Worm (Caenorhabditis elegans) whole organism, L3 larva: ENCODE data around the gene pssy-1.

ENCODE experiments used
- R02D3.7 ChIP-seq: fragments of 150-350 bp; optimal IDR thresholded peaks from 2 replicates; lab custom pipeline; 2014; ENCODE audit warnings: missing biosample characterization, missing genetic modification characterization
- ZK546.5 ChIP-seq: sonication (generic microtip); optimal IDR thresholded peaks from 2 replicates; lab custom pipeline; 2017; ENCODE audit warnings: missing biosample characterization, missing genetic modification characterization
- aly-2 ChIP-seq: fragments of 150-350 bp; optimal IDR thresholded peaks from 2 replicates; lab custom pipeline; 2014; ENCODE audit warnings: missing biosample characterization, missing genetic modification characterization
- ama-1 ChIP-seq: fragments of 150-350 bp; optimal IDR thresholded peaks from 2 replicates; lab custom pipeline; 2018
- ceh-16 ChIP-seq: sonication (generic microtip); optimal IDR thresholded peaks from 2 replicates; lab custom pipeline; 2017; ENCODE audit warnings: missing biosample characterization, missing genetic modification characterization
- ceh-28 ChIP-seq: fragments of 150-350 bp; optimal IDR thresholded peaks from 2 replicates; lab custom pipeline; 2014; ENCODE audit warnings: missing biosample characterization, missing genetic modification reagents, missing genetic modification characterization
- ceh-9 ChIP-seq: sonication (generic microtip); optimal IDR thresholded peaks from 2 replicates; lab custom pipeline; 2018; ENCODE audit warnings: missing biosample characterization, missing genetic modification characterization
- daf-12 ChIP-seq: fragments of 150-350 bp; optimal IDR thresholded peaks from 2 replicates; lab custom pipeline; 2014; ENCODE audit warnings: missing biosample characterization, missing genetic modification reagents, missing genetic modification characterization
- egl-27 ChIP-seq: sonication (generic microtip); optimal IDR thresholded peaks from 4 replicates; lab custom pipeline; 2017; ENCODE audit warnings: missing biosample characterization, missing genetic modification reagents, missing genetic modification characterization
- egl-5 ChIP-seq: fragments of 150-350 bp; optimal IDR thresholded peaks from 2 replicates; lab custom pipeline; 2017; ENCODE audit warnings: missing biosample characterization, missing genetic modification reagents, missing genetic modification characterization, inconsistent platforms
- elt-1 ChIP-seq: fragments of 150-350 bp; optimal IDR thresholded peaks from 2 replicates; lab custom pipeline; 2014; ENCODE audit warnings: missing biosample characterization, missing genetic modification characterization
- elt-2 ChIP-seq: sonication (generic microtip); optimal IDR thresholded peaks from 2 replicates; lab custom pipeline; 2016; ENCODE audit warnings: missing genetic modification reagents, mild to moderate bottlenecking, missing genetic modification characterization, missing compliant biosample characterization
- elt-3 ChIP-seq, 3 experiments: fragments of 150-350 bp in 1 of 3; sonication (generic microtip) in 2 of 3; optimal IDR thresholded peaks; 2 replicates in 2 of 3; 4 replicates in 1 of 3; lab custom pipeline; 2014 to 2017; ENCODE audit warnings: missing biosample characterization in 3 of 3, missing genetic modification characterization in 3 of 3
- eor-1 ChIP-seq, 2 experiments: fragments of 150-350 bp; optimal IDR thresholded peaks; 2 replicates each; lab custom pipeline; 2014 to 2018; ENCODE audit warnings: missing biosample characterization in 2 of 2, missing genetic modification characterization in 2 of 2
- fkh-10 ChIP-seq: sonication (generic microtip); optimal IDR thresholded peaks from 2 replicates; lab custom pipeline; 2017; ENCODE audit warnings: missing biosample characterization, missing genetic modification reagents, missing genetic modification characterization
- fkh-2 ChIP-seq: fragments of 150-350 bp; optimal IDR thresholded peaks from 2 replicates; lab custom pipeline; 2014; ENCODE audit warnings: missing biosample characterization, missing genetic modification reagents, missing genetic modification characterization
- fos-1 ChIP-seq: fragments of 150-350 bp; optimal IDR thresholded peaks from 2 replicates; lab custom pipeline; 2014; ENCODE audit warnings: missing biosample characterization, missing genetic modification characterization
- hmg-11 ChIP-seq: sonication (generic microtip); optimal IDR thresholded peaks from 2 replicates; lab custom pipeline; 2016; ENCODE audit warnings: missing genetic modification characterization, missing compliant biosample characterization
- jun-1 ChIP-seq: fragments of 150-350 bp; optimal IDR thresholded peaks from 2 replicates; lab custom pipeline; 2014; ENCODE audit warnings: missing biosample characterization, missing genetic modification reagents, missing genetic modification characterization
- lin-15B ChIP-seq: fragments of 150-350 bp; optimal IDR thresholded peaks from 2 replicates; lab custom pipeline; 2014; ENCODE audit warnings: missing biosample characterization, missing genetic modification characterization
- lin-39 ChIP-seq: fragments of 150-350 bp; optimal IDR thresholded peaks from 2 replicates; lab custom pipeline; 2018; ENCODE audit warnings: missing biosample characterization, missing genetic modification reagents, missing genetic modification characterization
- lsy-12 ChIP-seq: sonication (generic microtip); optimal IDR thresholded peaks from 2 replicates; lab custom pipeline; 2016; ENCODE audit warnings: mild to moderate bottlenecking, missing genetic modification characterization, missing compliant biosample characterization
- mdl-1 ChIP-seq: fragments of 150-350 bp; optimal IDR thresholded peaks from 2 replicates; lab custom pipeline; 2014; ENCODE audit warnings: missing biosample characterization, missing genetic modification characterization
- mml-1 ChIP-seq: fragments of 150-350 bp; sonication (generic microtip); optimal IDR thresholded peaks from 3 replicates; lab custom pipeline; 2014; ENCODE audit warnings: missing biosample characterization, missing genetic modification characterization
- nfya-1 ChIP-seq: sonication (generic microtip); optimal IDR thresholded peaks from 2 replicates; lab custom pipeline; 2017; ENCODE audit warnings: missing genetic modification characterization, mild to moderate bottlenecking, missing compliant biosample characterization, antibody characterized with exemption, moderate library complexity; ENCODE audit not compliant: insufficient read depth
- nhr-11 ChIP-seq: fragments of 150-350 bp; optimal IDR thresholded peaks from 2 replicates; lab custom pipeline; 2014; ENCODE audit warnings: missing biosample characterization, missing genetic modification characterization
- nhr-12 ChIP-seq: fragments of 150-350 bp; optimal IDR thresholded peaks from 2 replicates; lab custom pipeline; 2014; ENCODE audit warnings: missing biosample characterization, missing genetic modification characterization
- nhr-23 ChIP-seq: fragments of 150-350 bp; optimal IDR thresholded peaks from 2 replicates; lab custom pipeline; 2014; ENCODE audit warnings: missing biosample characterization, missing genetic modification reagents, missing genetic modification characterization
- nhr-237 ChIP-seq: fragments of 150-350 bp; optimal IDR thresholded peaks from 2 replicates; lab custom pipeline; 2014; ENCODE audit warnings: missing biosample characterization, missing genetic modification characterization
- nhr-25 ChIP-seq: sonication (generic microtip); optimal IDR thresholded peaks from 2 replicates; lab custom pipeline; 2017; ENCODE audit warnings: missing biosample characterization, missing genetic modification characterization
- nhr-28 ChIP-seq: fragments of 150-350 bp; optimal IDR thresholded peaks from 2 replicates; lab custom pipeline; 2014; ENCODE audit warnings: missing biosample characterization, missing genetic modification characterization
- nhr-43 ChIP-seq: sonication (generic microtip); optimal IDR thresholded peaks from 2 replicates; lab custom pipeline; 2016; ENCODE audit warnings: mild to moderate bottlenecking, missing genetic modification characterization, missing compliant biosample characterization; ENCODE audit not compliant: poor library complexity, severe bottlenecking
- nhr-67 ChIP-seq: fragments of 150-350 bp; optimal IDR thresholded peaks from 2 replicates; lab custom pipeline; 2014; ENCODE audit warnings: missing biosample characterization, missing genetic modification characterization
- nhr-76 ChIP-seq: fragments of 150-350 bp; sonication (generic microtip); optimal IDR thresholded peaks from 5 replicates; lab custom pipeline; 2014; ENCODE audit warnings: missing biosample characterization, missing genetic modification characterization
- nhr-77 ChIP-seq: fragments of 150-350 bp; optimal IDR thresholded peaks from 2 replicates; lab custom pipeline; 2014; ENCODE audit warnings: missing biosample characterization, missing genetic modification characterization
- pha-4 ChIP-seq: fragments of 150-350 bp; optimal IDR thresholded peaks from 2 replicates; lab custom pipeline; 2014; ENCODE audit warnings: missing biosample characterization, missing genetic modification reagents, missing genetic modification characterization
- pqm-1 ChIP-seq: fragments of 150-350 bp; optimal IDR thresholded peaks from 2 replicates; lab custom pipeline; 2017; ENCODE audit warnings: missing biosample characterization, missing genetic modification characterization, inconsistent platforms
- sea-2 ChIP-seq: fragments of 150-350 bp; sonication (generic microtip); optimal IDR thresholded peaks from 4 replicates; lab custom pipeline; 2014; ENCODE audit warnings: missing biosample characterization, missing genetic modification reagents, missing genetic modification characterization
- skn-1 ChIP-seq: fragments of 150-350 bp; optimal IDR thresholded peaks from 2 replicates; lab custom pipeline; 2014; ENCODE audit warnings: missing biosample characterization, missing genetic modification characterization
- snpc-4 ChIP-seq: fragments of 150-350 bp; optimal IDR thresholded peaks from 2 replicates; lab custom pipeline; 2014; ENCODE audit warnings: missing biosample characterization, missing genetic modification characterization
- tbx-2 ChIP-seq: sonication (generic microtip); optimal IDR thresholded peaks from 2 replicates; lab custom pipeline; 2016; ENCODE audit warnings: mild to moderate bottlenecking, missing genetic modification characterization, missing compliant biosample characterization
- unc-39 ChIP-seq: sonication (generic microtip); optimal IDR thresholded peaks from 4 replicates; lab custom pipeline; 2017; ENCODE audit warnings: missing biosample characterization, missing genetic modification characterization
- unc-62 ChIP-seq: fragments of 150-350 bp; sonication (generic microtip); optimal IDR thresholded peaks from 4 replicates; lab custom pipeline; 2014; ENCODE audit warnings: missing biosample characterization, missing genetic modification reagents, missing genetic modification characterization
- zag-1 ChIP-seq: fragments of 150-350 bp; optimal IDR thresholded peaks from 2 replicates; lab custom pipeline; 2014; ENCODE audit warnings: missing biosample characterization, missing genetic modification characterization
- ztf-11 ChIP-seq: fragments of 150-350 bp; optimal IDR thresholded peaks from 2 replicates; lab custom pipeline; 2014; ENCODE audit warnings: missing biosample characterization, missing genetic modification characterization
- ztf-4 ChIP-seq: fragments of 150-350 bp; optimal IDR thresholded peaks from 2 replicates; lab custom pipeline; 2014; ENCODE audit warnings: missing biosample characterization, missing genetic modification characterization

Gene pssy-1

DNA sequence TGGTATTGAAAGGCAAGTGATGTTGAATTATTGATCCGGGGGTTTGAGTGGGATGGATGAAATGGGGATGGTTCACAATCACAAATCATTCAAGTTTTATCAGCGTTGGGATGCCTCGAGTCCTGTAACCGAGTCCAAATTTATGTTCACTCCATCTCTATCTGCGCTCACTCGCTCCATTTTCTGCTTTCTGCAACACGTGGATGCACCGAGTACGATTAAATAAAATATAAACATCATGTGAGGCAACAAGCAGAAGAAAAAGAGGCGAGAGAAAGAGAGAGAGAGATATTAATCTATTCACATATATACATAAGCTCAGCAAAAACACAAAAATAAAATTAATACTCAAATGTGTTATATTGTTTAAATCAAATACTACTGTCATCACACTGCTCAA, 27.7 kb downstream of the pssy-1 start:
- TF ChIP-seq pha-4 (tag; lab: Kevin White, UChicago) (peak; percentile 10), nhr-76 (tag; lab: Kevin White, UChicago) (no peak), egl-27 (no peak), zag-1 (tag; lab: Kevin White, UChicago) (no peak)

DNA sequence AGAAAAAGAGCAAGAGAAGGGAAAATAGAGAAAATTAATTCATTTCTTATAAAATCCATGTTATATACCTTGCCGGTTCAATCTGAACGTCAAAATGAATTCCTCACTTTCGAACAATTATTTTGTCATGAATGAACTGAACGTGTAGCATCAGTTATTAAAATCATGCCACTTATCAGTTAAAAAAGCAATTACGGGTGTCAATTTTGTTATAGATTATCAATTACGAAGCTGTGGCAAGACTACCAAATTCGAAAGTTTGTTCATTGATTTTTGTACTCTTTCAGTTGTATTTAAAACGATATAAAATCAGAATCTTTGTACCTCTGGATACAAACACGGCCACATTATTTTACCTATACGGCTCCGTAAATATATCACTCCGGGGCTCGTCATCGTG, 32.0 kb downstream of the pssy-1 start:
- no peak for TF ChIP-seq ztf-11 (tag; lab: Kevin White, UChicago)
- no peak for TF ChIP-seq snpc-4 (tag; lab: Kevin White, UChicago)
- TF ChIP-seq ZK546.5 (tag; lab: Kevin White, UChicago), result no peak
- TF ChIP-seq nhr-28 (tag; lab: Kevin White, UChicago), result no peak
- TF ChIP-seq pqm-1 (tag; lab: Kevin White, UChicago), result peak; percentile 38
- peak; percentile 59 for TF ChIP-seq elt-2 (tag; lab: Kevin White, UChicago)
- TF ChIP-seq ama-1 (lab: Kevin White, UChicago), result no peak

DNA sequence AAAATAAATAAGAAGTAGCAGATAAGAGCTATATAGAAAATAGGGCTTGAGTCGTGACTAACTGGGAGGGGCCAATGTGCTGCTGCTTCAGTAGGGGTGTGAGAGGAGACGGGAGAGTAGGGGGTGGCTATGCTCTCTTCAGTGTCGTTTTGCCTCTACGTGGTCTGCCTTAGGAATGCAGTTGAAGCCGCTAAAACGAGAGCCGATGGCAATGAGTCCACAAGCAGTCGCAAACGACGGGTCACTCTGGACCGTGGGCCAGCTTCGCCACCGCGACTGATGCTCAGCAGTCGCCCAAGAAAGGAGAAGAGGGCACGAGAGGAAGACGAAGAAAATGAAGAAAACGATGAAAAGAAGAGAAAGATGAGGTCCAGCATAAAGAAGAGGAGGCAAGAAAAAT, 33.8 kb downstream of the pssy-1 start, which contains the start of gene grk-1:
Gene grk-1 (minus strand): TSS at position 17 of the 400 bp plus-strand sequence.
- peak; percentile 70 for TF ChIP-seq nfya-1 (tag; lab: Kevin White, UChicago)
- TF ChIP-seq zag-1 (tag; lab: Kevin White, UChicago), result no peak

DNA sequence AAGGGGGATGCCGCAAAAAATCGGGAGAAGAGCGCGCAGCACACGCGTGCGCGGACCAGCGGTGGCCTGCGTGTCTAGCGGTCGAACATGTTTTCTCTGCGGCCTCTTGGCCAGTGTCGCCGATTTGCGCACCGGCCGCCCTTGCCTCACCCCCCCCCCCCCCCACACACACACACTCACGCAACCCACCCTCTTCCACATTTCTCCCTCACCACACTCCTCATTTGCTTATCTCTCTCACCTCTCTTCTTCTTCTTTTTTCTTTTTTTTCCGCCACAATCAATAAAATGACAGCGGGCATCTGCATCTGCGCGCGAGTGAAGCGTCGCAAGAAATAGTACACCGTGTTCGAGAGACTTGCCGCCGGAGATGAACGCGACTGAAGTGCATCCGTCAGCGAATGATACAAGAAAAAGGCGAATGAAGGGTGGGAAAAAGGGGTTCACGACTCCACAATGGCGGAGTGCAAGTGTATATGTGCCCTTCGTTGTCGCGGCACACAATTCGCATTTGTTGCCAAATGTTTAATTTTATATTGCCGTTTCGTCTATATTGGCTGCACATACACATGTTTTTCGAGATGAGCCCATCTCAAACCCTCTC, 34.3 kb downstream of the pssy-1 start:
- peak; percentile 49 for TF ChIP-seq lin-39 (tag; lab: Kevin White, UChicago)
- peak; percentile 71 for TF ChIP-seq fkh-10 (GFP tag; lab: Kevin White, UChicago)
- peak; percentile 5 for TF ChIP-seq lin-15B (tag; lab: Kevin White, UChicago)
- peak; percentile 64 for TF ChIP-seq tbx-2
- no peak for TF ChIP-seq fos-1 (tag; lab: Kevin White, UChicago)
- peak; percentile 29 for TF ChIP-seq R02D3.7 (tag; lab: Kevin White, UChicago)
- TF ChIP-seq elt-3 (tag; optimal IDR thresholded peaks at IDR 0.05; lab: Kevin White, UChicago), result no peak
- TF ChIP-seq jun-1 (tag; lab: Kevin White, UChicago), result no peak
- TF ChIP-seq daf-12 (tag; lab: Kevin White, UChicago), result no peak
- TF ChIP-seq egl-27, result no peak
- TF ChIP-seq nhr-23 (tag; lab: Kevin White, UChicago), result peak; percentile 89
- TF ChIP-seq zag-1 (tag; lab: Kevin White, UChicago), result no peak
- TF ChIP-seq elt-2 (tag; lab: Kevin White, UChicago), result peak; percentile 50
- peak; percentile 3 for TF ChIP-seq ztf-11 (tag; lab: Kevin White, UChicago)
- TF ChIP-seq ama-1 (lab: Kevin White, UChicago), result no peak
- no peak for TF ChIP-seq unc-62 (GFP tag; lab: Kevin White, UChicago)
- TF ChIP-seq nhr-12 (tag; lab: Kevin White, UChicago), result no peak
- TF ChIP-seq nhr-28 (tag; lab: Kevin White, UChicago), result no peak
- TF ChIP-seq ceh-28 (tag; lab: Kevin White, UChicago), result peak; percentile 89
- no peak for TF ChIP-seq ztf-4 (tag; lab: Kevin White, UChicago)
- no peak for TF ChIP-seq mdl-1 (tag; lab: Kevin White, UChicago)
- no peak for TF ChIP-seq nhr-237 (tag; lab: Kevin White, UChicago)
- no peak for TF ChIP-seq skn-1 (tag; lab: Kevin White, UChicago)
- no peak for TF ChIP-seq unc-39
- TF ChIP-seq elt-1 (tag; lab: Kevin White, UChicago), result no peak
- no peak for TF ChIP-seq nhr-76 (tag; lab: Kevin White, UChicago)
- TF ChIP-seq hmg-11 (tag; lab: Kevin White, UChicago), result peak; percentile 96
- TF ChIP-seq ZK546.5 (tag; lab: Kevin White, UChicago), result no peak
- TF ChIP-seq pqm-1 (tag; lab: Kevin White, UChicago), result no peak
- TF ChIP-seq nfya-1 (tag; lab: Kevin White, UChicago), result peak; percentile 69
- TF ChIP-seq ceh-16, result no peak
- no peak for TF ChIP-seq fkh-2
- no peak for TF ChIP-seq aly-2 (tag; lab: Kevin White, UChicago)
- no peak for TF ChIP-seq nhr-77
- TF ChIP-seq ceh-9 (tag; lab: Kevin White, UChicago), result no peak
- TF ChIP-seq nhr-25, result peak; percentile 83
- no peak for TF ChIP-seq nhr-43 (tag; lab: Kevin White, UChicago)
- no peak for TF ChIP-seq eor-1 (tag; optimal IDR thresholded peaks at IDR 0.05; lab: Kevin White, UChicago)
- no peak for TF ChIP-seq nhr-67 (tag; lab: Kevin White, UChicago)
- peak; percentile 92 for TF ChIP-seq lsy-12 (tag; lab: Kevin White, UChicago)
- TF ChIP-seq nhr-11, result peak; percentile 45
- no peak for TF ChIP-seq mml-1 (tag; lab: Kevin White, UChicago)
- TF ChIP-seq sea-2 (GFP tag; lab: Kevin White, UChicago), result peak; percentile 81
- TF ChIP-seq egl-5, result peak; percentile 68
